Fruit fly (Drosophila melanogaster) whole organism, embryonic: ENCODE measurements around the gene CG4660.
A peak's percentile ranks its signal among the peaks of the same experiment; 100 is the strongest.

ENCODE experiments used
- B-H2 ChIP-seq: fragments of 200-800 bp; sonication (Bioruptor generic); optimal IDR thresholded peaks from 2 replicates; lab custom pipeline; 2018; ENCODE audit warnings: missing biosample characterization, mild to moderate bottlenecking, missing genetic modification characterization
- CG10654 ChIP-seq: fragments of 200-800 bp; sonication (Bioruptor generic); optimal IDR thresholded peaks from 2 replicates; lab custom pipeline; 2016; ENCODE audit warnings: missing biosample characterization, missing genetic modification characterization
- CG12659 ChIP-seq: fragments of 200-800 bp; sonication (Bioruptor generic); optimal IDR thresholded peaks from 3 replicates; lab custom pipeline; 2017; ENCODE audit warnings: mild to moderate bottlenecking, missing biosample characterization, missing genetic modification reagents, missing genetic modification characterization
- CG13424 ChIP-seq: fragments of 200-800 bp; sonication (Bioruptor generic); optimal IDR thresholded peaks from 2 replicates; lab custom pipeline; 2019; ENCODE audit warnings: missing biosample characterization, mild to moderate bottlenecking, missing genetic modification characterization, moderate library complexity
- CG15479 ChIP-seq: fragments of 200-800 bp; sonication (Bioruptor generic); optimal IDR thresholded peaks from 3 replicates; lab custom pipeline; 2019; ENCODE audit warnings: missing biosample characterization, mild to moderate bottlenecking, missing genetic modification characterization, moderate library complexity
- CG15696 ChIP-seq: fragments of 200-800 bp; sonication (Bioruptor generic); optimal IDR thresholded peaks from 2 replicates; lab custom pipeline; 2019; ENCODE audit warnings: missing biosample characterization, mild to moderate bottlenecking, missing genetic modification characterization, moderate library complexity
- CG1603 ChIP-seq: fragments of 200-800 bp; sonication (Bioruptor generic); optimal IDR thresholded peaks from 2 replicates; lab custom pipeline; 2019; ENCODE audit warnings: missing biosample characterization, mild to moderate bottlenecking, missing genetic modification characterization, moderate library complexity
- CG16779 ChIP-seq: fragments of 200-800 bp; sonication (Bioruptor generic); IDR thresholded peaks from 2 replicates; pipeline ENCODE4 v1.3.6; 2022; ENCODE audit warnings: missing biosample characterization, missing genetic modification characterization
- CG2116 ChIP-seq: fragments of 200-800 bp; sonication (Bioruptor generic); optimal IDR thresholded peaks from 3 replicates; lab custom pipeline; 2018; ENCODE audit warnings: missing biosample characterization, mild to moderate bottlenecking, missing genetic modification characterization
- CG2875 ChIP-seq: fragments of 200-800 bp; sonication (Bioruptor generic); optimal IDR thresholded peaks from 2 replicates; lab custom pipeline; 2017; ENCODE audit warnings: missing biosample characterization, mild to moderate bottlenecking, missing genetic modification characterization, missing genetic modification reagents
- CG3163 ChIP-seq: fragments of 200-800 bp; sonication (Bioruptor generic); optimal IDR thresholded peaks from 3 replicates; lab custom pipeline; 2016; ENCODE audit warnings: missing biosample characterization, missing genetic modification characterization
- CG3847 ChIP-seq: fragments of 200-800 bp; sonication (Bioruptor generic); IDR thresholded peaks from 2 replicates; pipeline ENCODE4 v1.3.6; 2022; ENCODE audit warnings: missing biosample characterization, missing genetic modification characterization
- CG43689 ChIP-seq: fragments of 200-800 bp; sonication (Bioruptor generic); IDR thresholded peaks from 2 replicates; pipeline ENCODE4 v1.3.6; 2022; ENCODE audit warnings: missing biosample characterization, missing genetic modification characterization
- CG4707 ChIP-seq: fragments of 200-800 bp; sonication (Bioruptor generic); optimal IDR thresholded peaks from 2 replicates; lab custom pipeline; 2018; ENCODE audit warnings: missing biosample characterization, mild to moderate bottlenecking, missing genetic modification characterization, moderate library complexity
- CG6765 ChIP-seq: fragments of 200-800 bp; sonication (Bioruptor generic); optimal IDR thresholded peaks from 3 replicates; lab custom pipeline; 2017; ENCODE audit warnings: missing biosample characterization, mild to moderate bottlenecking, missing genetic modification characterization
- CG7357 ChIP-seq: fragments of 200-800 bp; sonication (Bioruptor generic); IDR thresholded peaks from 3 replicates; pipeline ENCODE4 v1.3.6; 2022; ENCODE audit warnings: missing biosample characterization, missing genetic modification characterization
- CG9437 ChIP-seq: fragments of 200-800 bp; sonication (Bioruptor generic); optimal IDR thresholded peaks from 2 replicates; lab custom pipeline; 2018; ENCODE audit warnings: missing biosample characterization, mild to moderate bottlenecking, missing genetic modification characterization
- CG9876 ChIP-seq: fragments of 200-800 bp; sonication (Bioruptor generic); optimal IDR thresholded peaks from 2 replicates; lab custom pipeline; 2016; ENCODE audit warnings: missing biosample characterization, missing genetic modification characterization
- Deaf1 ChIP-seq: fragments of 200-800 bp; optimal IDR thresholded peaks from 3 replicates; lab custom pipeline; 2019; ENCODE audit warnings: missing biosample characterization, mild to moderate bottlenecking, missing genetic modification characterization, moderate library complexity
- Eip74EF ChIP-seq, 2 experiments: fragments of 200-800 bp in 1 of 2; fragments of >200 bp in 1 of 2; sonication (Bioruptor generic) in 1 of 2; optimal IDR thresholded peaks; 2 replicates each; lab custom pipeline; 2017 to 2019; ENCODE audit warnings: missing biosample characterization in 2 of 2, missing genetic modification characterization in 2 of 2, mild to moderate bottlenecking in 1 of 2, moderate library complexity in 1 of 2
- Ets65A ChIP-seq: fragments of 200-800 bp; sonication (Bioruptor generic); peaks from one replicate; lab custom pipeline; 2016; ENCODE audit warnings: missing biosample characterization, missing genetic modification characterization
- Gug ChIP-seq: fragments of 200-800 bp; sonication (Bioruptor generic); IDR thresholded peaks from 4 replicates; pipeline ENCODE4 v1.3.6; 2022; ENCODE audit warnings: missing biosample characterization, missing genetic modification characterization
- Jarid2 ChIP-seq: fragments of 200-800 bp; sonication (Bioruptor generic); optimal IDR thresholded peaks from 3 replicates; lab custom pipeline; 2017; ENCODE audit warnings: mild to moderate bottlenecking, missing biosample characterization, missing genetic modification reagents, missing genetic modification characterization
- NC2β ChIP-seq: fragments of 200-800 bp; sonication (Bioruptor generic); optimal IDR thresholded peaks from 2 replicates; lab custom pipeline; 2016; ENCODE audit warnings: missing biosample characterization, missing genetic modification characterization
- Nf-YB ChIP-seq: fragments of 200-800 bp; sonication (Bioruptor generic); optimal IDR thresholded peaks from 3 replicates; lab custom pipeline; 2019; ENCODE audit warnings: missing biosample characterization, mild to moderate bottlenecking, missing genetic modification characterization, moderate library complexity
- Opbp ChIP-seq: fragments of 200-800 bp; sonication (Bioruptor generic); IDR thresholded peaks from 3 replicates; pipeline ENCODE4 v1.3.6; 2022; ENCODE audit warnings: missing biosample characterization, missing genetic modification characterization; ENCODE audit not compliant: partially characterized antibody
- Rx ChIP-seq: fragments of 200-800 bp; sonication (Bioruptor generic); IDR thresholded peaks from 2 replicates; pipeline ENCODE4 v1.3.6; 2022; ENCODE audit warnings: missing biosample characterization, missing genetic modification characterization
- Scr ChIP-seq: fragments of 200-800 bp; sonication (Bioruptor generic); IDR thresholded peaks from 2 replicates; pipeline ENCODE4 v1.3.6; 2022; ENCODE audit warnings: missing biosample characterization, missing genetic modification characterization; ENCODE audit not compliant: partially characterized antibody
- al ChIP-seq: fragments of 200-800 bp; sonication (Bioruptor generic); IDR thresholded peaks from 2 replicates; pipeline ENCODE4 v1.3.6; 2022; ENCODE audit warnings: missing biosample characterization, missing genetic modification characterization
- amos ChIP-seq: fragments of 200-800 bp; sonication (Bioruptor generic); IDR thresholded peaks from 2 replicates; pipeline ENCODE4 v1.3.6; 2022; ENCODE audit warnings: missing biosample characterization, missing genetic modification characterization; ENCODE audit not compliant: partially characterized antibody
- aop ChIP-seq: fragments of 200-800 bp; sonication (Bioruptor generic); IDR thresholded peaks from 2 replicates; pipeline ENCODE4 v1.3.6; 2022; ENCODE audit warnings: missing biosample characterization, missing genetic modification characterization
- ato ChIP-seq: fragments of 200-800 bp; sonication (Bioruptor generic); IDR thresholded peaks from 2 replicates; pipeline ENCODE4 v1.3.6; 2022; ENCODE audit warnings: missing biosample characterization, missing genetic modification characterization; ENCODE audit not compliant: partially characterized antibody
- chinmo ChIP-seq: fragments of 200-800 bp; sonication (Bioruptor generic); IDR thresholded peaks from 4 replicates; pipeline ENCODE4 v1.3.6; 2022; ENCODE audit warnings: missing biosample characterization, missing genetic modification characterization; ENCODE audit not compliant: partially characterized antibody
- disco-r ChIP-seq: fragments of 200-800 bp; sonication (Bioruptor generic); optimal IDR thresholded peaks from 2 replicates; lab custom pipeline; 2016; ENCODE audit warnings: missing biosample characterization, missing genetic modification characterization
- fu2 ChIP-seq: fragments of 200-800 bp; sonication (Bioruptor generic); optimal IDR thresholded peaks from 2 replicates; lab custom pipeline; 2016; ENCODE audit warnings: missing biosample characterization, missing genetic modification characterization
- grau ChIP-seq: fragments of 200-800 bp; optimal IDR thresholded peaks from 3 replicates; lab custom pipeline; 2019; ENCODE audit warnings: missing biosample characterization, mild to moderate bottlenecking, missing genetic modification characterization, moderate library complexity
- ham ChIP-seq: fragments of 200-800 bp; sonication (Bioruptor generic); IDR thresholded peaks from 2 replicates; pipeline ENCODE4 v1.3.6; 2022; ENCODE audit warnings: missing biosample characterization, missing genetic modification characterization
- kay ChIP-seq: fragments of 200-800 bp; sonication (Bioruptor generic); optimal IDR thresholded peaks from 2 replicates; lab custom pipeline; 2016; ENCODE audit warnings: missing biosample characterization, missing genetic modification characterization
- klu ChIP-seq: fragments of 200-800 bp; sonication (Bioruptor generic); IDR thresholded peaks from 2 replicates; pipeline ENCODE4 v1.3.6; 2022; ENCODE audit warnings: missing biosample characterization, missing genetic modification characterization
- odd ChIP-seq: fragments of 200-800 bp; sonication (Bioruptor generic); optimal IDR thresholded peaks from 2 replicates; lab custom pipeline; 2017; ENCODE audit warnings: missing biosample characterization, mild to moderate bottlenecking, missing genetic modification characterization
- otp ChIP-seq: fragments of 200-800 bp; sonication (Bioruptor generic); IDR thresholded peaks from 3 replicates; pipeline ENCODE4, ENCODE4 v1.3.6; 2022; ENCODE audit warnings: missing biosample characterization, missing genetic modification characterization
- pan ChIP-seq, 4 experiments: fragments of >200 bp in 3 of 4; fragments of 200-800 bp in 1 of 4; sonication (Bioruptor generic) in 1 of 4; optimal IDR thresholded peaks in 3 of 4; IDR thresholded peaks in 1 of 4; 2 replicates each; pipeline versions ENCODE4 v1.3.6 to Lab custom; 2017 to 2022; ENCODE audit warnings: missing biosample characterization in 2 of 4, missing genetic modification characterization in 2 of 4, mixed read lengths in 1 of 4
- salm ChIP-seq: fragments of 200-800 bp; sonication (Bioruptor generic); optimal IDR thresholded peaks from 2 replicates; lab custom pipeline; 2018; ENCODE audit warnings: missing biosample characterization, mild to moderate bottlenecking, missing genetic modification characterization
- tgo ChIP-seq: fragments of 200-800 bp; sonication (Bioruptor generic); IDR thresholded peaks from 3 replicates; pipeline ENCODE4 v1.3.6; 2022; ENCODE audit warnings: missing biosample characterization, missing genetic modification characterization
- tio ChIP-seq: fragments of 200-800 bp; sonication (Bioruptor generic); optimal IDR thresholded peaks from 2 replicates; lab custom pipeline; 2017; ENCODE audit warnings: missing biosample characterization, missing genetic modification characterization, inconsistent platforms
- tll ChIP-seq, 2 experiments: fragments of 200-800 bp in 1 of 2; fragments of >200 bp in 1 of 2; sonication (Bioruptor generic) in 1 of 2; optimal IDR thresholded peaks; 2 replicates each; lab custom pipeline; 2017 to 2019; ENCODE audit warnings: missing biosample characterization in 2 of 2, missing genetic modification characterization in 2 of 2, mild to moderate bottlenecking in 1 of 2, moderate library complexity in 1 of 2
- tup ChIP-seq: fragments of 200-800 bp; sonication (Bioruptor generic); optimal IDR thresholded peaks from 2 replicates; lab custom pipeline; 2016; ENCODE audit warnings: missing biosample characterization, mild to moderate bottlenecking, missing genetic modification characterization, moderate library complexity
- tx ChIP-seq: fragments of 200-800 bp; sonication (Bioruptor generic); optimal IDR thresholded peaks from 2 replicates; lab custom pipeline; 2016; ENCODE audit warnings: missing biosample characterization, missing genetic modification characterization
- wor ChIP-seq: fragments of 200-800 bp; sonication (Bioruptor generic); IDR thresholded peaks from 2 replicates; pipeline ENCODE4 v1.3.6; 2022; ENCODE audit warnings: missing biosample characterization, missing genetic modification characterization

The CG4660 gene

dm6 chrX:6109872-6110271 is 28.7 kb upstream of the CG4660 start (continued):
- TF ChIP-seq tup (GFP tag; lab: Kevin White, UChicago): no peak
- TF ChIP-seq odd: no peak
- TF ChIP-seq NC2β (GFP tag; lab: Kevin White, UChicago): no peak
- 0 out of 2 replicates have a peak, but pooled peaks have one; percentile 12 for TF ChIP-seq CG16779 (GFP tag; lab: Robert Waterston, UW)
- TF ChIP-seq CG10654 (GFP tag; lab: Kevin White, UChicago): peak; percentile 6
- peak; percentile 50 for TF ChIP-seq amos (GFP tag; lab: Robert Waterston, UW)
- no peak for TF ChIP-seq CG15479
- peak; percentile 55 for TF ChIP-seq CG15696 (tag; lab: Kevin White, UChicago)
- no peak for TF ChIP-seq tio (GFP tag; lab: Kevin White, UChicago)
- TF ChIP-seq Eip74EF (GFP tag; optimal IDR thresholded peaks at IDR 0.05; lab: Kevin White, UChicago): no peak
- peak; percentile 51; the same call in 1 of the 2 replicates for TF ChIP-seq aop (GFP tag; lab: Robert Waterston, UW)
- no peak for TF ChIP-seq CG43689 (GFP tag; lab: Robert Waterston, UW)
- TF ChIP-seq CG2116 (GFP tag; lab: Kevin White, UChicago): peak; percentile 14
- 0 out of 3 replicates have a peak, but pooled peaks have one; percentile 47 for TF ChIP-seq otp (GFP tag; lab: Robert Waterston, UW)
- no peak for TF ChIP-seq CG12659
- no peak for TF ChIP-seq kay (GFP tag; lab: Kevin White, UChicago)
- TF ChIP-seq tx (GFP tag; lab: Kevin White, UChicago): no peak
- TF ChIP-seq CG9437 (GFP tag; lab: Kevin White, UChicago): no peak
- TF ChIP-seq al (GFP tag; lab: Robert Waterston, UW): 0 out of 2 replicates have a peak, but pooled peaks have one; percentile 9
- no peak for TF ChIP-seq CG1603
- no peak for TF ChIP-seq CG6765
- TF ChIP-seq Jarid2: peak; percentile 12
- TF ChIP-seq tll (GFP tag; optimal IDR thresholded peaks at IDR 0.05; lab: Kevin White, UChicago): no peak
- no peak for TF ChIP-seq CG2875 (GFP tag; lab: Kevin White, UChicago)
- TF ChIP-seq ham (GFP tag; lab: Robert Waterston, UW): no peak
- TF ChIP-seq klu: peak; percentile 34; the same call in 1 of the 2 replicates
- TF ChIP-seq Deaf1 (tag; lab: Kevin White, UChicago): no peak
- TF ChIP-seq Opbp: peak; percentile 53; the same call in 2 of the 3 replicates
- peak; percentile 52; the same call in 1 of the 4 replicates for TF ChIP-seq Gug (GFP tag; lab: Robert Waterston, UW)
- TF ChIP-seq CG9876 (GFP tag; lab: Kevin White, UChicago): peak; percentile 45
- TF ChIP-seq CG3163: peak; percentile 14
- TF ChIP-seq Scr (GFP tag; lab: Robert Waterston, UW): no peak
- no peak for TF ChIP-seq ato (GFP tag; lab: Robert Waterston, UW)
- no peak for TF ChIP-seq grau (tag; lab: Kevin White, UChicago)
- no peak for TF ChIP-seq pan (optimal IDR thresholded peaks at IDR 0.05; lab: Kevin White, UChicago)
- TF ChIP-seq pan (GFP tag; optimal IDR thresholded peaks at IDR 0.05 in 1 of 2, IDR thresholded peaks at IDR 0.05 in 1 of 2): peak in 1 of 2 experiments; percentile 58
- TF ChIP-seq CG3847: peak; percentile 57
- TF ChIP-seq CG7357 (GFP tag; lab: Robert Waterston, UW): no peak
- peak; percentile 27; the same call in 1 of the 3 replicates for TF ChIP-seq tgo (GFP tag; lab: Robert Waterston, UW)
- TF ChIP-seq disco-r (GFP tag; lab: Kevin White, UChicago): peak; percentile 13
- peak; percentile 97 for TF ChIP-seq Ets65A (GFP tag; lab: Kevin White, UChicago)
- TF ChIP-seq CG13424 (tag; lab: Kevin White, UChicago): peak; percentile 54
- no peak for TF ChIP-seq CG4707
- TF ChIP-seq fu2 (GFP tag; lab: Kevin White, UChicago): no peak
- TF ChIP-seq Nf-YB (GFP tag; lab: Kevin White, UChicago): no peak
- TF ChIP-seq Rx (GFP tag; lab: Robert Waterston, UW): peak; percentile 24; the same call in 1 of the 2 replicates
- no peak for TF ChIP-seq B-H2 (GFP tag; lab: Kevin White, UChicago)
- no peak for TF ChIP-seq wor (GFP tag; lab: Robert Waterston, UW)
- no peak for TF ChIP-seq salm
- no peak for TF ChIP-seq chinmo (GFP tag; lab: Robert Waterston, UW)
